Fruit fly (Drosophila melanogaster) whole organism, wandering third instar larva: Measurements from ENCODE around the gene CG43935.

Experiments used
- CrebA ChIP-seq: fragments of 200-800 bp; sonication (Bioruptor generic); optimal IDR thresholded peaks from 2 replicates; lab custom pipeline; 2016; ENCODE audit warnings: missing biosample characterization, mild to moderate bottlenecking, missing genetic modification characterization, borderline replicate concordance
- GATAd ChIP-seq: sonication (Bioruptor generic); optimal IDR thresholded peaks from 2 replicates; lab custom pipeline; 2016; ENCODE audit warnings: missing biosample characterization, missing genetic modification characterization
- Hnf4 ChIP-seq: fragments of 200-800 bp; sonication (Bioruptor generic); optimal IDR thresholded peaks from 2 replicates; lab custom pipeline; 2016; ENCODE audit warnings: missing biosample characterization, mild to moderate bottlenecking, missing genetic modification characterization
- Hr78 ChIP-seq: fragments of >200 bp; optimal IDR thresholded peaks from 2 replicates; lab custom pipeline; 2017; ENCODE audit warnings: missing biosample characterization, missing genetic modification characterization
- Hr83 ChIP-seq: fragments of 200-300 bp; sonication (Bioruptor generic); optimal IDR thresholded peaks from 2 replicates; lab custom pipeline; 2016; ENCODE audit warnings: missing biosample characterization, mild to moderate bottlenecking, missing genetic modification characterization, moderate library complexity; ENCODE audit not compliant: poor library complexity, severe bottlenecking
- Myc ChIP-seq: fragments of >200 bp; optimal IDR thresholded peaks from 2 replicates; lab custom pipeline; 2017
- N ChIP-seq: fragments of >200 bp; optimal IDR thresholded peaks from 2 replicates; lab custom pipeline; 2018; ENCODE audit warnings: missing biosample characterization, missing external identifiers, missing genetic modification characterization
- OdsH ChIP-seq: fragments of 200-800 bp; sonication (Bioruptor generic); optimal IDR thresholded peaks from 2 replicates; lab custom pipeline; 2016; ENCODE audit warnings: missing biosample characterization, mild to moderate bottlenecking, missing genetic modification characterization
- dsf ChIP-seq: sonication (Bioruptor generic); optimal IDR thresholded peaks from 2 replicates; lab custom pipeline; 2016; ENCODE audit warnings: missing biosample characterization, missing genetic modification characterization, borderline replicate concordance
- h ChIP-seq: fragments of 200-800 bp; sonication (Bioruptor generic); optimal IDR thresholded peaks from 3 replicates; lab custom pipeline; 2016; ENCODE audit warnings: missing biosample characterization, mild to moderate bottlenecking, missing genetic modification characterization
- jim ChIP-seq: fragments of 175-275, 200-325 bp; sonication (Bioruptor generic); optimal IDR thresholded peaks from 2 replicates; lab custom pipeline; 2016; ENCODE audit warnings: missing biosample characterization, mild to moderate bottlenecking, missing genetic modification characterization
- tai ChIP-seq: sonication (Bioruptor generic); optimal IDR thresholded peaks from 2 replicates; lab custom pipeline; 2016; ENCODE audit warnings: missing biosample characterization, missing genetic modification characterization
- usp ChIP-seq: fragments of >200 bp; optimal IDR thresholded peaks from 2 replicates; lab custom pipeline; 2017; ENCODE audit warnings: missing biosample characterization, missing genetic modification characterization

DNA sequence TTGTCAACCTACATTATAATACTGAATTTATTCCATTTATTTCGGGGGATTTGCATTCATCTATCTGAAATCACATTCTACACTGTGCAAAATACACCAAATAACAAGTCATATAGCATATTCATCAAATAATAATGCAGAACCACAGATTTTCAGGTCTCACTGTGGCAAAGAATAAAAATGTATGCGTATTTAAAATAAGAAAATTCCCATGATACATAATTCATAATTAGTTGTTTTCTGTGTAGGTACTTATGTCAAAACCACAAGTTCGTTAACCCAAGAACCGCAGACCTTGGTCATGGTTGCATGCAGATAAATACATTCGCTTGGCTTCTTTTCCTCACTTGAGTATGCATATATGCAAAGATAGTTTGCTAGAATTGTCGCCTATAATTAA is 27.0 kb downstream of the CG43935 start:
- peak; percentile 74 for TF ChIP-seq h (GFP tag; lab: Kevin White, UChicago)
- TF ChIP-seq usp (GFP tag; lab: Kevin White, UChicago), result no peak
- TF ChIP-seq tai (GFP tag; lab: Kevin White, UChicago), result peak; percentile 69
- TF ChIP-seq dsf (GFP tag; lab: Kevin White, UChicago), result no peak
- TF ChIP-seq jim (GFP tag; lab: Kevin White, UChicago), result no peak
- no peak for TF ChIP-seq Hr83 (GFP tag; lab: Kevin White, UChicago)
- TF ChIP-seq Hnf4 (GFP tag; lab: Kevin White, UChicago), result peak; percentile 78
- TF ChIP-seq OdsH, result peak; percentile 57
- TF ChIP-seq Hr78 (GFP tag; lab: Kevin White, UChicago), result no peak
- no peak for TF ChIP-seq Myc
- TF ChIP-seq N (GFP tag; lab: Kevin White, UChicago), result no peak
- TF ChIP-seq GATAd (GFP tag; lab: Kevin White, UChicago), result peak; percentile 17
- no peak for TF ChIP-seq CrebA (GFP tag; lab: Kevin White, UChicago)
